Worm (Caenorhabditis elegans): ENCODE measurements around the gene M163.9.

M163.9 gene

ce11 chrX:14489945-14490344 is 20.6 kb downstream of the M163.9 start, which contains the start of gene his-24 (continued):
- TF ChIP-seq ceh-6 (GFP tag; optimal IDR thresholded peaks at IDR 0.05) (no peak), gmeb-2 (tag; optimal IDR thresholded peaks at IDR 0.05) (no peak), C38D4.7 (GFP tag; optimal IDR thresholded peaks at IDR 0.05) (no peak), zip-5 (tag; optimal IDR thresholded peaks at IDR 0.05) (no peak), fax-1 (tag; optimal IDR thresholded peaks at IDR 0.05) (no peak), ceh-31 (tag; optimal IDR thresholded peaks at IDR 0.05) (peak; percentile 45), ttx-3 (tag; optimal IDR thresholded peaks at IDR 0.05) (no peak), pqm-1 (tag; optimal IDR thresholded peaks at IDR 0.05) (no peak), hlh-13 (GFP tag; optimal IDR thresholded peaks at IDR 0.05) (no peak), unc-55 (GFP tag; optimal IDR thresholded peaks at IDR 0.05) (peak; percentile 75), T23F11.4 (GFP tag; optimal IDR thresholded peaks at IDR 0.05) (no peak), sox-2 (GFP tag; IDR thresholded peaks at IDR 0.05) (no peak), madf-2 (tag; optimal IDR thresholded peaks at IDR 0.05) (no peak)

- peak; percentile 49 for TF ChIP-seq elt-4 (tag; optimal IDR thresholded peaks at IDR 0.05)
- no peak for TF ChIP-seq nfya-1 (tag; optimal IDR thresholded peaks at IDR 0.05)
Observed at ce11 chrX:14490486-14490885, 21.1 kb downstream of the M163.9 start.

DNA sequence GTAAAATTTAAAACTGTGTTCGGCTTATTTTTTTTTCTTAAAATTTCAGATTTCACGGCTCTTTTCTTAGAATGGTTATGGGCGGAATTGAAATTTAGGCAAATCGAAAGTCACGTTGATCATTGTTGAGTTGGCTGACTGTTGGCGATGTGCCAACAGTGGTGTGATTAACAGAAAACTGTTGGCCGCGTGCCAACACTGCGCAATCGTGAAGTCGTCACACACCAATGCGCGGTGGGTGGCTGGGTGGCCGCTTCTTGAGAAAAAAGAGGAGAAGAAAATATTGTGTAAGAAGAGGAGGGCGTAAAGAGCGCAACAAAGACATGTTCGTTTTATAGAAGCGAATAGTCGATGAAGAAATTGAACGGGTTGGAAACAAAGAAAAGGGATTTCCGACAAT is 21.7 kb downstream of the M163.9 start:
- TF ChIP-seq sox-2 (GFP tag; IDR thresholded peaks at IDR 0.05) (peak; percentile 55; the same call in 1 of the 2 replicates), ceh-19 (GFP tag; optimal IDR thresholded peaks at IDR 0.05) (no peak), lin-11 (tag; optimal IDR thresholded peaks at IDR 0.05) (no peak), unc-86 (tag; optimal IDR thresholded peaks at IDR 0.05) (no peak), elt-2 (tag; optimal IDR thresholded peaks at IDR 0.05) (peak; percentile 13), pha-2 (tag; optimal IDR thresholded peaks at IDR 0.05) (no peak), unc-42 (tag; optimal IDR thresholded peaks at IDR 0.05) (peak; percentile 3), ama-1 (optimal IDR thresholded peaks at IDR 0.05) (peak; percentile 68), nfya-1 (tag; optimal IDR thresholded peaks at IDR 0.05) (peak; percentile 16), dmd-4 (tag; optimal IDR thresholded peaks at IDR 0.05; ENCODE audit: borderline replicate concordance) (peak; percentile 14), sox-4 (tag; optimal IDR thresholded peaks at IDR 0.05) (no peak), hlh-8 (tag; optimal IDR thresholded peaks at IDR 0.05) (no peak), hlh-13 (GFP tag; optimal IDR thresholded peaks at IDR 0.05) (no peak), odd-2 (tag; optimal IDR thresholded peaks at IDR 0.05) (no peak), sdc-2 (tag; optimal IDR thresholded peaks at IDR 0.05) (peak; percentile 59), ref-2 (tag; optimal IDR thresholded peaks at IDR 0.05) (peak; percentile 38)

DNA sequence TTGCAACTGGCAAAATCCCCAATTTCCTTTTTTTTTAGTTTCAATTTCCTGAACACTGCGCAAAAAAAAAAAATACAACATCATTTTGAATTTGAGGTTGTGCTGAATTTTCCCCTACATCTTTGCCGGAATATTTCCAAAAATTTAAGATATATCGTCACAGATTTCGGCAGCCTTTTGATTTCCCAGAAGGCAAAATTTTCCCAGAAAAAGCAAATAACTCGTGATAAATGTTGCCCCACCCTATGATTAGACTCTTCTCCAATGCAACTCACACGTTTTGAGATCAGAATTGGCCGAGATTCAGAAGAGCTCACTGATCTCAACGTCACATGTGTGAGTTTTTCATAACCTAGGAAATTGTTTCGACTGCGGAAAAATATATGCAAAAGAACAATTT is 23.1 kb downstream of the M163.9 start:
- no peak for TF ChIP-seq zip-5 (tag; optimal IDR thresholded peaks at IDR 0.05)
- TF ChIP-seq nhr-11 (tag; optimal IDR thresholded peaks at IDR 0.05), result no peak
- TF ChIP-seq fkh-10 (GFP tag; optimal IDR thresholded peaks at IDR 0.05), result no peak
- no peak for TF ChIP-seq elt-4 (tag; optimal IDR thresholded peaks at IDR 0.05)
- TF ChIP-seq ceh-24 (tag; optimal IDR thresholded peaks at IDR 0.05), result no peak
- no peak for TF ChIP-seq elt-2 (tag; optimal IDR thresholded peaks at IDR 0.05)
- TF ChIP-seq mec-3 (tag; optimal IDR thresholded peaks at IDR 0.05; ENCODE audit: borderline replicate concordance), result no peak

DNA sequence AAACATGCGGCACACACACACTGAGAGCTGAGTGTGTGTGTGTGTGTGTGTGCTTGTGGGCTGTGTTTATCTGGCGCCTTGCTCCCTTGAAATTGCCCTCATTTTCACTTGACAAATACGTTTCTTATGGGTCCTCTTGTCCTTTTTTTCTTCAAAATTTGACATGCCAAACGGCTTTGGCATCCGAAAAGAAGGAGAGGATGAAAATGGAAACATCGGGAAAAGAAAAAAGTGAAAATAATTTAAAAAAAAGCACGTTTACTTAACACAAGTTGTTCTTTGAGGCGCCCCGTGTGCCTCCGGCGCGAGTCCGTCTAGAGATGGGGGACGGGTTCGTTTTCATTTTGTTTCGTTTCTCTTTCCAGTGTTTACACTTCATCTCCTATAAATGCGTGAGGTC is 25.7 kb downstream of the M163.9 start:
- TF ChIP-seq elt-4 (tag; optimal IDR thresholded peaks at IDR 0.05), result no peak

ce11 chrX:14495785-14496184 is 26.4 kb downstream of the M163.9 start, which contains the start of gene ztf-14:
Gene ztf-14, plus strand, starts transcription at chrX:14496085.
- no peak for TF ChIP-seq ceh-48 (tag; optimal IDR thresholded peaks at IDR 0.05)
- TF ChIP-seq madf-2 (tag; optimal IDR thresholded peaks at IDR 0.05), result no peak
- no peak for TF ChIP-seq zip-5 (tag; optimal IDR thresholded peaks at IDR 0.05)
- TF ChIP-seq elt-2 (tag; optimal IDR thresholded peaks at IDR 0.05), result no peak
- TF ChIP-seq Y22D7AL.16 (tag; optimal IDR thresholded peaks at IDR 0.05), result no peak
- TF ChIP-seq ama-1 (optimal IDR thresholded peaks at IDR 0.05), result no peak
- TF ChIP-seq ceh-19 (GFP tag; optimal IDR thresholded peaks at IDR 0.05), result no peak
- TF ChIP-seq ttx-3 (tag; optimal IDR thresholded peaks at IDR 0.05), result no peak

All from whole organism, late embryonic.